Worm (Caenorhabditis elegans): ENCODE measurements around the gene C06C3.3.

The C06C3.3 gene

DNA sequence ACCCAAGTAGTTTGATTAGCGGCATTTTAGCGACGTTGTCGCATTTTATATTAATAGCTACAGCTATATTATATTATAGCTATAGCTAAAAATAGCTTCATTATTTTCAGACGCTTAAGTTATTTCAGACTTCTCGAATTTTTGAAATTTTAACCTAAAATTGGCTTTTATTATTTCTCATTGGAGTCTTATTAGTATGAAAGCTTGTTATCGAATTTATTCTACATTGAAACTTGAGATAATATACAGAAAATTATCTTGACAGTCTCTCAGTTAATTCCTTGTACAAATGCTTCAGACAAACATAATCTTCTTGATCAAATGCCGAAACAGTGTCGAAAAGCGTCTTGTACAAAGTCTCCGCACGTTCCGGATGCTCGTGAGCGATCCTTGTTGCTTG, 7.5 kb upstream of the C06C3.3 start, which contains the start of gene srh-48:
TSS of gene srh-48 (plus strand) at position 301 of the 400 bp plus-strand sequence.
- TF ChIP-seq attf-5 (GFP tag; optimal IDR thresholded peaks at IDR 0.05) (no peak), chd-7 (tag; optimal IDR thresholded peaks at IDR 0.05) (no peak), B0019.2 (GFP tag; conservative IDR thresholded peaks at IDR 0.05) (no peak), F10E7.11 (tag; optimal IDR thresholded peaks at IDR 0.05) (no peak), nfya-1 (tag; optimal IDR thresholded peaks at IDR 0.05; ENCODE audit: borderline replicate concordance, insufficient read depth) (no peak), nhr-27 (tag; optimal IDR thresholded peaks at IDR 0.05) (no peak), egrh-3 (GFP tag; IDR thresholded peaks at IDR 0.05) (no peak), zim-3 (tag; optimal IDR thresholded peaks at IDR 0.05) (no peak), him-1 (tag; optimal IDR thresholded peaks at IDR 0.05) (no peak), ztf-25 (GFP tag; IDR thresholded peaks at IDR 0.05) (no peak), mel-28 (tag; optimal IDR thresholded peaks at IDR 0.05; ENCODE audit: borderline replicate concordance) (no peak), ceh-40 (GFP tag; IDR thresholded peaks at IDR 0.05) (no peak), snpc-1.1 (tag; optimal IDR thresholded peaks at IDR 0.05; ENCODE audit: insufficient read depth) (no peak), Y95B8A.8 (GFP tag; IDR thresholded peaks at IDR 0.05) (no peak), nfyb-1 (GFP tag; IDR thresholded peaks at IDR 0.05) (no peak), sptf-2 (GFP tag; optimal IDR thresholded peaks at IDR 0.05) (no peak)

DNA sequence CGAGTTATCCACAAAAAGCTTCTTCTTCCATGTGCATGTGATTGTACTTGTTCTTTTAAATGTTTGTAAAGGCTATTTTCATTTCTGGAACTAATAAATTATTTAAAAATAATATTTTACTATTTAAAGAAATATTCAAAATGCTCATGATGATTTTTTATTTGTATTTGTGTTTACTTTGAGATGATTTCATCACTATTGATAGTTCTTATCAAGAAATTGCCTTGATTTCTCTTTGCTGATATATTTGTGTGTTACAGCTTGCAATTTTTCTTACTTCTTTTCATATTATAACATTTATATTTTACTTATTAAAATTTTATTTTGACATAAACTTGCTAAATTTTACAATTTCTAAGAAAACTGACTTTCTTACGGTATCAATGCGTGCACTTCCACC, 5.9 kb upstream of the C06C3.3 start:
- no peak for TF ChIP-seq ama-1 (optimal IDR thresholded peaks at IDR 0.05)
- no peak for TF ChIP-seq ama-1 (GFP tag; optimal IDR thresholded peaks at IDR 0.05)
- TF ChIP-seq T07F8.4 (tag; optimal IDR thresholded peaks at IDR 0.05): no peak
- TF ChIP-seq hrde-1 (tag; optimal IDR thresholded peaks at IDR 0.05; ENCODE audit: borderline replicate concordance): no peak
- no peak for TF ChIP-seq atf-7 (tag; optimal IDR thresholded peaks at IDR 0.05)
- no peak for TF ChIP-seq cebp-2 (GFP tag; IDR thresholded peaks at IDR 0.05)
- no peak for TF ChIP-seq hsf-1 (GFP tag; IDR thresholded peaks at IDR 0.05)
- TF ChIP-seq ceh-91 (GFP tag; IDR thresholded peaks at IDR 0.05): no peak
- TF ChIP-seq ztf-3 (GFP tag; optimal IDR thresholded peaks at IDR 0.05): no peak

DNA sequence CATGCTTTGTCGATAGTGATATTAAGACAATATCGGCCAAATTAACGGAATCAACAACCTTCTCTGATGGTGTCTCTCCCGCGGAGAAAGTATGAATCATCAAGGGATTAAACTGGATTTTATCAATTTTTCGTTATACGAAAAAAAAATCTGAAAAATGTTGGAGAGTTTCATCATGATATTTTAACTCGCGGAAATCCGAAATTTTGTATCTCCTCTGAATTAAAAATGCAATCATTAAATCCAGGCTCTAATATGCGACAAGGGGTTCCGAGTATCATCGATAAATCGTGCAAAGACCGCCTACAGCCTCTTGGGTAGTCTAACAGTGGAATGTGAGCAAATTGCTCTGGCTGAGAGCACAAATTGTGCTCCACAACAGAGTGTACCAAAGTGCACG, 4.9 kb upstream of the C06C3.3 start, which contains the start of gene C06C3.10:
TSS of gene C06C3.10 (minus strand) at position 101 of the 400 bp plus-strand sequence.
- TF ChIP-seq F37B4.10 (GFP tag; IDR thresholded peaks at IDR 0.05): no peak
- TF ChIP-seq aptf-3 (GFP tag; IDR thresholded peaks at IDR 0.05): no peak
- no peak for TF ChIP-seq somi-1 (GFP tag; optimal IDR thresholded peaks at IDR 0.05)
- no peak for TF ChIP-seq attf-3 (GFP tag; conservative IDR thresholded peaks at IDR 0.05)
- TF ChIP-seq F57C9.4 (tag; optimal IDR thresholded peaks at IDR 0.05): no peak
- TF ChIP-seq ztf-3 (GFP tag; optimal IDR thresholded peaks at IDR 0.05): no peak
- no peak for TF ChIP-seq cebp-1 (GFP tag; IDR thresholded peaks at IDR 0.05)
- TF ChIP-seq cebp-1 (tag; optimal IDR thresholded peaks at IDR 0.05): no peak

- TF ChIP-seq tbx-9 (tag; optimal IDR thresholded peaks at IDR 0.05; ENCODE audit: borderline replicate concordance): no peak
- no peak for TF ChIP-seq ztf-22 (GFP tag; optimal IDR thresholded peaks at IDR 0.05)
Observed at ce11 chrII:9374807-9375206, 2.5 kb upstream of the C06C3.3 start, which contains the start of gene C06C3.12. TSS of gene C06C3.12 (plus strand) at chrII:9375107.

DNA sequence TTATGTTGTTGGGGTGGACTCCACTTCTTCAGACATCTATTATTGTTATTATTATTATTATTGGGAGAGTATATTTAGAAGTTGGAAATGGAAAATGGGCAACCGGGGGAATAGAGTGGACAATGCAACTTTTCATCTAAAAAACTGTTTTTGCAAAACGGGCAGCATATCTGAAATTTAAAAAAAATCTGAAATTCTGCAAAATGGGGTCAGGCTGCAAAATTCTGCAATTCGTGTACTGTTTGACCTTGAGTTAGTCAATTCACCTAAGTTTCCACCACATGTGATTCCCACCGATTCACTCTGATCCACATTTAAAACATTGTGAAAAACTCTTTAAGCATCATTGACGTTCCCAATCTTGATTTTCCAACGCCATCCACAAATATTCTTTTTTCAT, 698 bp upstream of the C06C3.3 start, which contains the start of gene C06C3.4:
TSS of gene C06C3.4 (plus strand) at position 301 of the 400 bp plus-strand sequence.
- TF ChIP-seq sptf-2 (GFP tag; optimal IDR thresholded peaks at IDR 0.05) (no peak), him-1 (tag; optimal IDR thresholded peaks at IDR 0.05) (no peak), ZK185.1 (tag; optimal IDR thresholded peaks at IDR 0.05; ENCODE audit: poor library complexity, severe bottlenecking) (no peak), F49E8.2 (tag; optimal IDR thresholded peaks at IDR 0.05; ENCODE audit: insufficient read depth) (no peak), F55B11.4 (tag; optimal IDR thresholded peaks at IDR 0.05; ENCODE audit: borderline replicate concordance, insufficient read depth) (no peak), nhr-90 (tag; optimal IDR thresholded peaks at IDR 0.05) (no peak), mcd-1 (GFP tag; IDR thresholded peaks at IDR 0.05) (no peak)
